Worm (Caenorhabditis elegans) whole organism, early embryonic: ENCODE data around the gene T15B12.2.

Source experiments
- B0310.2 ChIP-seq: sonication (generic microtip); optimal IDR thresholded peaks from 2 replicates; lab custom pipeline; 2016; ENCODE audit warnings: mild to moderate bottlenecking, missing genetic modification characterization, missing compliant biosample characterization
- F13C5.2 ChIP-seq: sonication (generic microtip); optimal IDR thresholded peaks from 2 replicates; lab custom pipeline; 2017; ENCODE audit warnings: mild to moderate bottlenecking, missing genetic modification characterization, inconsistent platforms, missing compliant biosample characterization
- aly-1 ChIP-seq: sonication (generic microtip); optimal IDR thresholded peaks from 2 replicates; lab custom pipeline; 2016; ENCODE audit warnings: missing genetic modification characterization, missing compliant biosample characterization
- ama-1 ChIP-seq: fragments of 150-350 bp; optimal IDR thresholded peaks from 2 replicates; lab custom pipeline; 2014
- ceh-13 ChIP-seq: fragments of 200-800 bp; sonication (Bioruptor generic); optimal IDR thresholded peaks from 2 replicates; lab custom pipeline; 2018; ENCODE audit warnings: mild to moderate bottlenecking, missing genetic modification characterization, missing compliant biosample characterization
- ceh-36 ChIP-seq: sonication (generic microtip); optimal IDR thresholded peaks from 2 replicates; lab custom pipeline; 2016; ENCODE audit warnings: missing genetic modification characterization, inconsistent platforms, missing compliant biosample characterization
- ets-7 ChIP-seq: sonication (generic microtip); optimal IDR thresholded peaks from 2 replicates; lab custom pipeline; 2016; ENCODE audit warnings: missing genotype, missing genetic modification characterization, missing compliant biosample characterization
- flt-1 ChIP-seq: fragments of 200-800 bp; sonication (Bioruptor generic); IDR thresholded peaks from 2 replicates; pipeline ENCODE4 v1.3.6; 2022; ENCODE audit warnings: missing genetic modification characterization, missing compliant biosample characterization
- hmbx-1 ChIP-seq: sonication (generic microtip); optimal IDR thresholded peaks from 2 replicates; lab custom pipeline; 2016; ENCODE audit warnings: mild to moderate bottlenecking, missing genetic modification characterization, missing compliant biosample characterization
- hmg-4 ChIP-seq: fragments of 200-800 bp; sonication (Bioruptor generic); optimal IDR thresholded peaks from 2 replicates; lab custom pipeline; 2018; ENCODE audit warnings: mild to moderate bottlenecking, missing genetic modification characterization, missing compliant biosample characterization
- hnd-1 ChIP-seq: sonication (generic microtip); optimal IDR thresholded peaks from 2 replicates; lab custom pipeline; 2016; ENCODE audit warnings: missing genetic modification characterization, missing compliant biosample characterization
- pes-1 ChIP-seq: fragments of 200-800 bp; sonication (Bioruptor generic); IDR thresholded peaks from 2 replicates; pipeline ENCODE4 v1.3.6; 2022; ENCODE audit warnings: missing genetic modification reagents, missing genetic modification characterization, missing compliant biosample characterization
- scrt-1 ChIP-seq: fragments of 200-800 bp; sonication (Bioruptor generic); IDR thresholded peaks from 2 replicates; pipeline ENCODE4 v1.3.6; 2022; ENCODE audit warnings: missing genetic modification characterization, missing compliant biosample characterization
- sea-1 ChIP-seq: fragments of 200-800 bp; sonication (Bioruptor generic); conservative IDR thresholded peaks from 2 replicates; pipeline ENCODE4 v1.3.6; 2022; ENCODE audit warnings: missing genetic modification characterization, missing compliant biosample characterization
- tbx-11 ChIP-seq: fragments of 200-800 bp; sonication (Bioruptor generic); IDR thresholded peaks from 2 replicates; pipeline ENCODE4 v1.3.6; 2022; ENCODE audit warnings: missing genetic modification characterization, missing compliant biosample characterization
- tbx-37 ChIP-seq: fragments of 200-800 bp; sonication (Bioruptor generic); conservative IDR thresholded peaks from 2 replicates; pipeline ENCODE4 v1.3.6; 2022; ENCODE audit warnings: missing genetic modification reagents, missing genetic modification characterization, missing compliant biosample characterization
- tra-4 ChIP-seq: sonication (generic microtip); optimal IDR thresholded peaks from 2 replicates; lab custom pipeline; 2017; ENCODE audit warnings: missing genetic modification characterization, missing compliant biosample characterization

Gene T15B12.2

DNA sequence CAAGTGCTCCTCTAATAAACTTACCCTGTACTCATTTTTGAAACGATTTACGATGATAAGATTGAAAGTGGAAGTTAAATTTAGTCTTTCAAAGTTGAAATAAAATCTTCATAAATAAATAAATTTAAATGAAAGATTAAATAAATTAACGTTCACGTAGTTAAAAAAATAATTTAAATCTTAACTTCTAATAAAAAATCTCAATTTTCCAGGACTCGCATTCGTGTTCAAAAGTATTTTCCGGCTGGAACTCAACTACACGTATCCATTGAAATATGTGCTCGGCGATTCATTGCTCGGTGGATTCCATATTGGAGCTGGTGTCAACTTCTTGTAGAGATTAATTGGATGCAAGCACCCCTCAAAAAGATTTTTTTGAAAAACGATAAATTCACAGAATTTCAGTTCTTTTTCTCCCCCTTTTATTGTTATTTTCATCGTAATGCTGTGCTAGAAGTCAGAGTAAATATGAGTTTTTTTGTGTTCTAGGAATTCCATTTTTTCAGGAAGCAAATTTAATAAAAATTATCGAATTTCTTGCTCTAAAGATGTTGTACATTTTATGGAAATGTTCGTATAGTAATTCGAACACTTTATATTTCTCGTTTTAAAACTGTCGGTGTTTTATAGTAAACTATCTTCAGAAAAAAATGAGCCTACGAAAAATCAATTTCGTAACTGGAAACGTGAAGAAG is 38.2 kb downstream of the T15B12.2 start, which contains the start of the genes C34E10.9 and hap-1:
Gene C34E10.9 (minus strand): TSS at position 101 of the 695 bp plus-strand sequence.
Gene hap-1 (plus strand): TSS at position 645 of the 695 bp plus-strand sequence.
- TF ChIP-seq tra-4 (tag; lab: Kevin White, UChicago) (no peak), tbx-11 (GFP tag; lab: Robert Waterston, UW) (no peak), tbx-37 (GFP tag; lab: Robert Waterston, UW) (no peak), sea-1 (GFP tag; lab: Robert Waterston, UW) (no peak), ama-1 (lab: Kevin White, UChicago) (no peak), hmg-4 (GFP tag; lab: Kevin White, UChicago) (no peak), hnd-1 (tag; lab: Kevin White, UChicago) (no peak), ceh-36 (tag; lab: Kevin White, UChicago) (no peak), scrt-1 (GFP tag; lab: Robert Waterston, UW) (no peak), flt-1 (GFP tag; lab: Robert Waterston, UW) (no peak), F13C5.2 (tag; lab: Kevin White, UChicago) (no peak), B0310.2 (tag; lab: Kevin White, UChicago) (no peak), aly-1 (no peak), ceh-13 (GFP tag; lab: Kevin White, UChicago) (no peak), ets-7 (tag; lab: Kevin White, UChicago) (no peak), pes-1 (GFP tag; lab: Robert Waterston, UW) (no peak)

DNA sequence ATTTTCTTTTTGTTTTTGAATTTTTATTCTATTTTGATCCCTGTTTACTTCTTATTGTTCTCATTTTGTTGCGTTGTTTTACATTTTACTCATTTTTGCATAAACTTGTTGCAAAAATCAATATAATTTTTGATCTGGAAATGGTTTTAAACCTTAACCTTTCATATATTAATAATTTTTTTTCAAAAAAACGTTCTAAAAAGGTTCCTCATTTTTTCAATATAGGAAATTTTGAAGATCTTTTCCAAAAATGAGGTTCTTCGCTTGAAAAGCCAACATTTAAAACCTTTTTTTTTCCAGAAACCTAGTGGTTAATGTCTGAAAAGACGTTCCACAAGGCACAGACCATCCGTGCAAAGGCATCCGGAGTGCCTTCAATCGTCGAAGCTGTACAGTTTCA is 41.3 kb downstream of the T15B12.2 start, which contains the start of gene gop-3:
Gene gop-3 (plus strand): TSS at position 301 of the 400 bp plus-strand sequence.
- TF ChIP-seq hmg-4 (GFP tag; lab: Kevin White, UChicago) (no peak), pes-1 (GFP tag; lab: Robert Waterston, UW) (no peak), ets-7 (tag; lab: Kevin White, UChicago) (no peak), sea-1 (GFP tag; lab: Robert Waterston, UW) (no peak), aly-1 (no peak), B0310.2 (tag; lab: Kevin White, UChicago) (no peak), scrt-1 (GFP tag; lab: Robert Waterston, UW) (no peak), hmbx-1 (tag; lab: Kevin White, UChicago) (no peak), ceh-13 (GFP tag; lab: Kevin White, UChicago) (no peak), ceh-36 (tag; lab: Kevin White, UChicago) (no peak), F13C5.2 (tag; lab: Kevin White, UChicago) (no peak)

DNA sequence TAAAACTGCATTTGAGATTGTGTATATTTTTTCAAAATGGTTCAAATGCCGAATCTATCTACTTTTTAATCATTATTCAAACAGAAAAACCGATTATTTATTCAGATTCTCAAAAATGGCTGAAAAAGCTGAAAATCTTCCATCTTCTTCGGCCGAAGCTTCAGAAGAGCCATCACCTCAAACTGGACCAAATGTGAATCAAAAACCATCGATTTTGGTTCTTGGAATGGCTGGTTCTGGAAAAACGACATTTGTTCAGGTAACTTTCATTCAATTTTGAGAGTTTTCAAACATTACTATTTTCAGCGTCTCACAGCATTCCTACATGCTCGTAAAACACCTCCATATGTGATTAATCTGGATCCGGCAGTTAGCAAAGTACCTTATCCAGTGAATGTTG is 42.8 kb downstream of the T15B12.2 start, which contains the start of gene gop-2:
Gene gop-2 (plus strand): TSS at position 106 of the 400 bp plus-strand sequence.
- TF ChIP-seq aly-1 (no peak), hmg-4 (GFP tag; lab: Kevin White, UChicago) (no peak), hnd-1 (tag; lab: Kevin White, UChicago) (no peak), tbx-11 (GFP tag; lab: Robert Waterston, UW) (no peak), sea-1 (GFP tag; lab: Robert Waterston, UW) (no peak), scrt-1 (GFP tag; lab: Robert Waterston, UW) (no peak), tra-4 (tag; lab: Kevin White, UChicago) (no peak)

DNA sequence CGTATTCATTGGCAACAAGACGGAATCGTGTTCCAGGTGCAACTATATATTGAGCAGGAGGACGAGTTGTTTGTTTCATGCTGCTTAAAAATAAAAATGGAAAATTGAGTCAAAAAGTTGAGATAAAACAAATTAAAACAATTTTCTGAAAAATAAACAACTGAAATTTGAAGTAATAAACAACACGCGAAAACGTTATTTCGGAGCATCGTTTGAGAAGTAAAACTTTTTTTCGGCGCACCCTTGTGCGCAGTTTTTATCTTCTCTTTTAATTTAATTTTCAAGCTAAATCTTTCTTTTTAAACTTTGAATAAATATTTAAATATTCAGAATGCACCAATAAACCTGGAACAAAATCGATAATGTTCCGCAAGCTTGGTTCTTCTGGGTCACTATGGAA is 47.6 kb downstream of the T15B12.2 start, which contains the start of the genes sumv-1 and gop-1:
Gene sumv-1 (minus strand): TSS at position 80 of the 400 bp plus-strand sequence.
Gene gop-1 (plus strand): TSS at position 331 of the 400 bp plus-strand sequence.
- no peak for TF ChIP-seq flt-1 (GFP tag; lab: Robert Waterston, UW)
- TF ChIP-seq ceh-36 (tag; lab: Kevin White, UChicago) = no peak
- no peak for TF ChIP-seq ceh-13 (GFP tag; lab: Kevin White, UChicago)
- TF ChIP-seq tbx-37 (GFP tag; lab: Robert Waterston, UW) = no peak
- TF ChIP-seq hmg-4 (GFP tag; lab: Kevin White, UChicago) = no peak
- no peak for TF ChIP-seq hnd-1 (tag; lab: Kevin White, UChicago)
- no peak for TF ChIP-seq scrt-1 (GFP tag; lab: Robert Waterston, UW)
- no peak for TF ChIP-seq aly-1
- no peak for TF ChIP-seq ama-1 (lab: Kevin White, UChicago)
